Worm (Caenorhabditis elegans) whole organism, L4 larva: ENCODE measurements around the gene C15C7.4.
A peak's percentile ranks its signal among the peaks of the same experiment; 100 is the strongest.

ENCODE experiments used
- R02D3.7 ChIP-seq: fragments of 150-350 bp; sonication (generic microtip); optimal IDR thresholded peaks from 3 replicates; lab custom pipeline; 2014; ENCODE audit warnings: missing biosample characterization, missing genetic modification characterization
- hlh-30 ChIP-seq: sonication (generic microtip); optimal IDR thresholded peaks from 2 replicates; lab custom pipeline; 2017; ENCODE audit warnings: antibody characterized with exemption, mild to moderate bottlenecking, missing genetic modification characterization, missing compliant biosample characterization; ENCODE audit not compliant: insufficient read depth
- lin-13 ChIP-seq: fragments of 150-350 bp; optimal IDR thresholded peaks from 2 replicates; lab custom pipeline; 2014; ENCODE audit warnings: missing biosample characterization, missing genetic modification reagents, missing genetic modification characterization
- nhr-28 ChIP-seq: fragments of 150-350 bp; optimal IDR thresholded peaks from 2 replicates; lab custom pipeline; 2014; ENCODE audit warnings: missing biosample characterization, missing genetic modification characterization
- unc-39 ChIP-seq: sonication (generic microtip); optimal IDR thresholded peaks from 2 replicates; lab custom pipeline; 2017; ENCODE audit warnings: missing biosample characterization, missing genetic modification characterization

ce11 chrX:3101562-3101961 lies 43.8 kb upstream of the C15C7.4 start:
- TF ChIP-seq hlh-30 (tag; lab: Kevin White, UChicago) (peak; percentile 72), nhr-28 (tag; lab: Kevin White, UChicago) (peak; percentile 7), lin-13 (GFP tag; lab: Kevin White, UChicago) (no peak), unc-39 (tag; lab: Kevin White, UChicago) (no peak), R02D3.7 (tag; lab: Kevin White, UChicago) (no peak)
